Fruit fly (Drosophila melanogaster) whole organism, embryonic: ENCODE data around the gene CG9733.

ENCODE experiments used
- CG10654 ChIP-seq: fragments of 200-800 bp; sonication (Bioruptor generic); optimal IDR thresholded peaks from 2 replicates; lab custom pipeline; 2016; ENCODE audit warnings: missing biosample characterization, missing genetic modification characterization
- CG12155 ChIP-seq: fragments of 200-800 bp; sonication (Bioruptor generic); optimal IDR thresholded peaks from 3 replicates; lab custom pipeline; 2016; ENCODE audit warnings: missing biosample characterization, missing genetic modification characterization
- CG12236 ChIP-seq: fragments of 200-800 bp; sonication (Bioruptor generic); optimal IDR thresholded peaks from 2 replicates; lab custom pipeline; 2016; ENCODE audit warnings: missing biosample characterization, missing genetic modification characterization
- CG13296 ChIP-seq: fragments of 200-800 bp; sonication (Bioruptor generic); optimal IDR thresholded peaks from 3 replicates; lab custom pipeline; 2018; ENCODE audit warnings: missing biosample characterization, mild to moderate bottlenecking, missing genetic modification characterization
- CG1602 ChIP-seq: fragments of 200-800 bp; sonication (Bioruptor generic); optimal IDR thresholded peaks from 3 replicates; lab custom pipeline; 2016; ENCODE audit warnings: missing biosample characterization, missing genetic modification characterization
- CG17802 ChIP-seq: fragments of 200-800 bp; sonication (Bioruptor generic); optimal IDR thresholded peaks from 2 replicates; lab custom pipeline; 2018; ENCODE audit warnings: missing biosample characterization, mild to moderate bottlenecking, missing genetic modification characterization, moderate library complexity
- CG30403 ChIP-seq: fragments of 200-800 bp; sonication (Bioruptor generic); optimal IDR thresholded peaks from 3 replicates; lab custom pipeline; 2016; ENCODE audit warnings: missing biosample characterization, missing genetic modification characterization
- CG31441 ChIP-seq: fragments of 200-800 bp; sonication (Bioruptor generic); IDR thresholded peaks from 2 replicates; pipeline ENCODE4 v1.3.6; 2022; ENCODE audit warnings: missing biosample characterization, missing genetic modification characterization
- CG32532 ChIP-seq: fragments of 200-800 bp; sonication (Bioruptor generic); IDR thresholded peaks from 2 replicates; pipeline ENCODE4 v1.3.6; 2022; ENCODE audit warnings: missing biosample characterization, missing genetic modification characterization
- CG3995 ChIP-seq: fragments of 200-800 bp; sonication (Bioruptor generic); optimal IDR thresholded peaks from 3 replicates; lab custom pipeline; 2016; ENCODE audit warnings: missing biosample characterization, missing genetic modification characterization
- CG4424 ChIP-seq: fragments of 200-800 bp; sonication (Bioruptor generic); optimal IDR thresholded peaks from 3 replicates; lab custom pipeline; 2016; ENCODE audit warnings: missing biosample characterization, missing genetic modification characterization
- CG4820 ChIP-seq: fragments of 200-800 bp; sonication (Bioruptor generic); optimal IDR thresholded peaks from 3 replicates; lab custom pipeline; 2016; ENCODE audit warnings: missing biosample characterization, missing genetic modification characterization
- CG9609 ChIP-seq: fragments of 200-800 bp; sonication (Bioruptor generic); optimal IDR thresholded peaks from 3 replicates; lab custom pipeline; 2016; ENCODE audit warnings: missing biosample characterization, missing genetic modification characterization
- CG9727 ChIP-seq: fragments of 200-800 bp; sonication (Bioruptor generic); optimal IDR thresholded peaks from 3 replicates; lab custom pipeline; 2017; ENCODE audit warnings: missing biosample characterization, mild to moderate bottlenecking, missing genetic modification characterization
- CG9817 ChIP-seq: fragments of 200-800 bp; sonication (Bioruptor generic); optimal IDR thresholded peaks from 2 replicates; lab custom pipeline; 2018; ENCODE audit warnings: missing biosample characterization, mild to moderate bottlenecking, missing genetic modification characterization, moderate library complexity
- CTCF ChIP-seq: fragments of 200-800 bp; sonication (Bioruptor generic); optimal IDR thresholded peaks from 2 replicates; lab custom pipeline; 2017; ENCODE audit warnings: missing biosample characterization, mild to moderate bottlenecking, missing genetic modification characterization, moderate library complexity
- Camta ChIP-seq: fragments of 200-800 bp; sonication (Bioruptor generic); optimal IDR thresholded peaks from 2 replicates; lab custom pipeline; 2016; ENCODE audit warnings: missing biosample characterization, missing genetic modification characterization
- D19A ChIP-seq: fragments of 200-800 bp; optimal IDR thresholded peaks from 3 replicates; lab custom pipeline; 2019; ENCODE audit warnings: missing biosample characterization, mild to moderate bottlenecking, missing genetic modification characterization, moderate library complexity
- Doc2 ChIP-seq: fragments of 200-800 bp; sonication (Bioruptor generic); IDR thresholded peaks from 2 replicates; pipeline ENCODE4 v1.3.6; 2022; ENCODE audit warnings: missing biosample characterization, missing genetic modification characterization
- Doc3 ChIP-seq: fragments of 200-800 bp; sonication (Bioruptor generic); IDR thresholded peaks from 3 replicates; pipeline ENCODE4 v1.3.6; 2022; ENCODE audit warnings: missing biosample characterization, missing genetic modification characterization; ENCODE audit not compliant: partially characterized antibody
- Dref ChIP-seq: fragments of 200-800 bp; sonication (Bioruptor generic); IDR thresholded peaks from 2 replicates; pipeline ENCODE4 v1.3.6; 2022; ENCODE audit warnings: missing biosample characterization, missing genetic modification characterization
- ERR ChIP-seq: fragments of 200-800 bp; sonication (Bioruptor generic); optimal IDR thresholded peaks from 2 replicates; lab custom pipeline; 2016; ENCODE audit warnings: missing biosample characterization, missing genetic modification characterization
- Gsc ChIP-seq: fragments of 200-800 bp; sonication (Bioruptor generic); IDR thresholded peaks from 2 replicates; pipeline ENCODE4 v1.3.6; 2022; ENCODE audit warnings: missing biosample characterization, missing genetic modification characterization
- H15 ChIP-seq: fragments of 200-800 bp; sonication (Bioruptor generic); IDR thresholded peaks from 3 replicates; pipeline ENCODE4 v1.3.6; 2022; ENCODE audit warnings: missing biosample characterization, missing genetic modification characterization
- H2.0 ChIP-seq: fragments of 200-800 bp; sonication (Bioruptor generic); IDR thresholded peaks from 2 replicates; pipeline ENCODE4 v1.3.6; 2022; ENCODE audit warnings: missing biosample characterization, missing genetic modification characterization
- Hr51 ChIP-seq, 2 experiments: fragments of 200-800 bp; sonication (Bioruptor generic); optimal IDR thresholded peaks; 2 replicates in 1 of 2; 3 replicates in 1 of 2; lab custom pipeline; 2016 to 2018; ENCODE audit warnings: missing biosample characterization in 2 of 2, missing genetic modification characterization in 2 of 2, mild to moderate bottlenecking in 1 of 2, moderate library complexity in 1 of 2
- Lim3 ChIP-seq: fragments of 200-800 bp; sonication (Bioruptor generic); IDR thresholded peaks from 2 replicates; pipeline ENCODE4 v1.3.6; 2022; ENCODE audit warnings: missing biosample characterization, missing genetic modification characterization
- Oaz ChIP-seq: fragments of 200-800 bp; sonication (Bioruptor generic); IDR thresholded peaks from 2 replicates; pipeline ENCODE4 v1.3.6; 2022; ENCODE audit warnings: missing biosample characterization, missing genetic modification characterization
- Oli ChIP-seq: fragments of 200-800 bp; sonication (Bioruptor generic); optimal IDR thresholded peaks from 2 replicates; lab custom pipeline; 2018; ENCODE audit warnings: missing biosample characterization, mild to moderate bottlenecking, missing genetic modification characterization, moderate library complexity
- Opbp ChIP-seq: fragments of 200-800 bp; sonication (Bioruptor generic); IDR thresholded peaks from 3 replicates; pipeline ENCODE4 v1.3.6; 2022; ENCODE audit warnings: missing biosample characterization, missing genetic modification characterization; ENCODE audit not compliant: partially characterized antibody
- Rfx ChIP-seq: fragments of 200-800 bp; sonication (Bioruptor generic); IDR thresholded peaks from 2 replicates; pipeline ENCODE4 v1.3.6; 2022; ENCODE audit warnings: missing biosample characterization, missing genetic modification characterization
- Side ChIP-seq: fragments of 200-800 bp; sonication (Bioruptor generic); optimal IDR thresholded peaks from 2 replicates; lab custom pipeline; 2016; ENCODE audit warnings: missing biosample characterization, missing genetic modification characterization
- Tbp ChIP-seq: fragments of >200 bp; optimal IDR thresholded peaks from 2 replicates; lab custom pipeline; 2018; ENCODE audit warnings: missing biosample characterization, missing genetic modification characterization
- ap ChIP-seq: fragments of 200-800 bp; sonication (Bioruptor generic); IDR thresholded peaks from 2 replicates; pipeline ENCODE4 v1.3.6; 2022; ENCODE audit warnings: missing biosample characterization, missing genetic modification characterization
- bigmax ChIP-seq: fragments of 200-800 bp; sonication (Bioruptor generic); optimal IDR thresholded peaks from 2 replicates; lab custom pipeline; 2018; ENCODE audit warnings: missing biosample characterization, mild to moderate bottlenecking, missing genetic modification characterization
- dimm ChIP-seq: fragments of 200-800 bp; sonication (Bioruptor generic); IDR thresholded peaks from 2 replicates; pipeline ENCODE4 v1.3.6; 2022; ENCODE audit warnings: missing biosample characterization, missing genetic modification characterization
- dm ChIP-seq: fragments of 200-800 bp; sonication (Bioruptor generic); optimal IDR thresholded peaks from 3 replicates; lab custom pipeline; 2016; ENCODE audit warnings: missing biosample characterization, missing genetic modification characterization
- emc ChIP-seq: fragments of 200-800 bp; sonication (Bioruptor generic); optimal IDR thresholded peaks from 2 replicates; lab custom pipeline; 2016; ENCODE audit warnings: missing biosample characterization, missing genetic modification characterization
- ems ChIP-seq: fragments of 200-800 bp; sonication (Bioruptor generic); optimal IDR thresholded peaks from 3 replicates; lab custom pipeline; 2016; ENCODE audit warnings: missing biosample characterization, missing genetic modification characterization
- eve ChIP-seq, 2 experiments: fragments of >200 bp; optimal IDR thresholded peaks; 2 replicates each; lab custom pipeline; 2017; ENCODE audit warnings: missing biosample characterization in 2 of 2, missing genetic modification characterization in 2 of 2
- fd96Cb ChIP-seq: fragments of 200-800 bp; sonication (Bioruptor generic); optimal IDR thresholded peaks from 2 replicates; lab custom pipeline; 2018; ENCODE audit warnings: missing biosample characterization, mild to moderate bottlenecking, missing genetic modification characterization, moderate library complexity
- gem ChIP-seq: fragments of 200-800 bp; sonication (Bioruptor generic); optimal IDR thresholded peaks from 2 replicates; lab custom pipeline; 2019; ENCODE audit warnings: missing biosample characterization, mild to moderate bottlenecking, missing genetic modification characterization, moderate library complexity
- gfzf ChIP-seq: fragments of 200-800 bp; sonication (Bioruptor generic); optimal IDR thresholded peaks from 2 replicates; lab custom pipeline; 2016; ENCODE audit warnings: missing biosample characterization, mild to moderate bottlenecking, missing genetic modification characterization, moderate library complexity
- lbe ChIP-seq: fragments of 200-800 bp; sonication (Bioruptor generic); optimal IDR thresholded peaks from 2 replicates; lab custom pipeline; 2016; ENCODE audit warnings: missing biosample characterization, mild to moderate bottlenecking, missing genetic modification characterization
- luna ChIP-seq: fragments of 200-800 bp; sonication (Bioruptor generic); optimal IDR thresholded peaks from 2 replicates; lab custom pipeline; 2016; ENCODE audit warnings: missing biosample characterization, missing genetic modification characterization
- phol ChIP-seq: fragments of 200-800 bp; sonication (Bioruptor generic); optimal IDR thresholded peaks from 3 replicates; lab custom pipeline; 2018; ENCODE audit warnings: missing biosample characterization, mild to moderate bottlenecking, missing genetic modification characterization, moderate library complexity
- schlank ChIP-seq: fragments of 200-800 bp; sonication (Bioruptor generic); optimal IDR thresholded peaks from 2 replicates; lab custom pipeline; 2018; ENCODE audit warnings: missing biosample characterization, mild to moderate bottlenecking, missing genetic modification characterization
- sr ChIP-seq: fragments of 200-800 bp; sonication (Bioruptor generic); IDR thresholded peaks from 3 replicates; pipeline ENCODE4 v1.3.6; 2022; ENCODE audit warnings: missing biosample characterization, missing genetic modification characterization
- tgo ChIP-seq: fragments of 200-800 bp; sonication (Bioruptor generic); IDR thresholded peaks from 3 replicates; pipeline ENCODE4 v1.3.6; 2022; ENCODE audit warnings: missing biosample characterization, missing genetic modification characterization
- trem ChIP-seq: fragments of 200-800 bp; optimal IDR thresholded peaks from 3 replicates; lab custom pipeline; 2019; ENCODE audit warnings: missing biosample characterization, mild to moderate bottlenecking, missing genetic modification characterization, moderate library complexity
- vnd ChIP-seq: fragments of 200-800 bp; sonication (Bioruptor generic); IDR thresholded peaks from 3 replicates; pipeline ENCODE4 v1.3.6; 2022; ENCODE audit warnings: missing biosample characterization, missing genetic modification characterization; ENCODE audit not compliant: partially characterized antibody

Gene CG9733

DNA sequence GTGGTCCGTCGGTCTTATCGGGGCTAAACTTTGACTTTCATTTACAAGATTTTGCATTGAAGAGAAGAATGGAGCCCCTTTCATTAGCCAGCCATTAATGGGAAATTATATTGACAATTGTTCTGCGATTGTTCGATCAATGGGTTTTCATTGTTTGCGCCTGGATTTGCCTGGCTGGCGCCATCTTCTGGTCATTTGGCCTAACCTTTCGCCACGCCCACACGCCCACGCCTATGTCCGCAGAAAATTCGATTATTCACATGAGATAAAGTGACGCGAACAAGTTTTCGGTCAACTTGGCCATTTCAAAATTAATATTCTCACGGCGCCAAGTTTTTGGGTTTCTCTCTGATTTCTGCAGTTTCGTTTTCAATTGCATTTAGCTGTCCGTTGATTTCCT is 48.1 kb upstream of the CG9733 start:
- TF ChIP-seq CG32532 (GFP tag; lab: Robert Waterston, UW) (0 out of 2 replicates have a peak, but pooled peaks have one; percentile 17), sr (0 out of 3 replicates have a peak, but pooled peaks have one; percentile 10), CTCF (GFP tag; lab: Kevin White, UChicago) (peak; percentile 76), CG17802 (tag; lab: Kevin White, UChicago) (no peak), ERR (GFP tag; lab: Kevin White, UChicago) (no peak), CG9609 (GFP tag; lab: Kevin White, UChicago) (no peak), eve (GFP tag; optimal IDR thresholded peaks at IDR 0.05; lab: Kevin White, UChicago) (no peak)

DNA sequence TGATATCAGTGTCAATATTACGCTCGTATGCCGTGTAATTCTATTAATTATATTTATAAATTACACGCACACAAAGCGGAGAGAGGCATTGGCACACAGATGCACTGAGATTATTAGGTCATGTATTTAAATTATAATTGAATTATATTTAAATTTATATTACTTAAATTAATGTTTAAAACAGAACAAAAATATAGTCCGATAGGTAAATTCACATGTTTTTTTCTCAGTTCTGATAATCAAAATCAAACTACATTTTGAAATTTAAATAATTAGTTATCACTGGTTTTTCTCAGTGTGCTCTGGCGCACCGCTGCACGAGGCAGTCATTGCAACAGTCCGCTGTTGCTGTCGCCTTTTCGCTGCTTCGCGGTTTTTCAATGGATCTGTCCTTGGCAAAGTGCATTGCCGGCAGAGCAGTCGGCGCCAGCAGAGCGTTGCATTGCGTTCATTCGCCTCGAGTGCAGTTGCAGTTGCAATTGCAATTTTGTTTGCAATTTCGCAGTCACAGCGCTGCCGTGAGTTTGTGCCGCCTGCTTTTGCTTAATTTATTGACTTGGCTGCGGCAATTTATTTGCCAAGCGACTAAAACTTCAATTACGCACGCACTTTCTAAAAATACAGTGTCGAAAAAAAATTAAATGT is 47.1 kb upstream of the CG9733 start:
- TF ChIP-seq schlank (tag; lab: Kevin White, UChicago) (no peak), H2.0 (GFP tag; lab: Robert Waterston, UW) (no peak), bigmax (GFP tag; lab: Kevin White, UChicago) (no peak), tgo (no peak), Opbp (GFP tag; lab: Robert Waterston, UW) (no peak), CG4820 (no peak), CG12155 (no peak), CG30403 (no peak), lbe (GFP tag; lab: Kevin White, UChicago) (peak; percentile 1), Tbp (no peak), ap (GFP tag; lab: Robert Waterston, UW) (no peak), CG4424 (no peak), Doc2 (GFP tag; lab: Robert Waterston, UW) (no peak), dimm (GFP tag; lab: Robert Waterston, UW) (no peak), Camta (GFP tag; lab: Kevin White, UChicago) (no peak), CG10654 (GFP tag; lab: Kevin White, UChicago) (no peak), gem (tag; lab: Kevin White, UChicago) (peak; percentile 55), Oaz (no peak), Dref (GFP tag; lab: Robert Waterston, UW) (no peak), ems (GFP tag; lab: Kevin White, UChicago) (no peak), D19A (tag; lab: Kevin White, UChicago) (no peak), gfzf (no peak), H15 (GFP tag; lab: Robert Waterston, UW) (no peak), Oli (tag; lab: Kevin White, UChicago) (peak; percentile 15), Lim3 (GFP tag; lab: Robert Waterston, UW) (no peak), CG9727 (GFP tag; lab: Kevin White, UChicago) (peak; percentile 25), CG31441 (GFP tag; lab: Robert Waterston, UW) (0 out of 2 replicates have a peak, but pooled peaks have one; percentile 31), trem (tag; lab: Kevin White, UChicago) (peak; percentile 13), Doc3 (GFP tag; lab: Robert Waterston, UW) (no peak), fd96Cb (tag; lab: Kevin White, UChicago) (peak; percentile 24), Gsc (no peak), CG9817 (tag; lab: Kevin White, UChicago) (no peak), emc (no peak), Rfx (GFP tag; lab: Robert Waterston, UW) (no peak), CG13296 (GFP tag; lab: Kevin White, UChicago) (no peak), Side (GFP tag; lab: Kevin White, UChicago) (no peak), CG1602 (no peak), phol (tag; lab: Kevin White, UChicago) (peak; percentile 38), Hr51 (GFP tag; optimal IDR thresholded peaks at IDR 0.05; lab: Kevin White, UChicago) (peak in 1 of 2 experiments; percentile 15), CG12236 (GFP tag; lab: Kevin White, UChicago) (no peak), luna (GFP tag; lab: Kevin White, UChicago) (no peak), dm (GFP tag; lab: Kevin White, UChicago) (no peak), vnd (GFP tag; lab: Robert Waterston, UW) (no peak), CG3995 (GFP tag; lab: Kevin White, UChicago) (no peak)
